Worm (Caenorhabditis elegans): ENCODE results near the gene T23F2.3.

T23F2.3 gene

ce11 chrX:5512227-5512626 is at the start of gene T23F2.3:
Gene T23F2.3, minus strand, starts transcription at chrX:5512327.
- TF ChIP-seq dao-5 (tag; optimal IDR thresholded peaks at IDR 0.05), result no peak
- TF ChIP-seq him-1 (tag; optimal IDR thresholded peaks at IDR 0.05), result no peak
- TF ChIP-seq W03F9.2 (tag; optimal IDR thresholded peaks at IDR 0.05), result no peak

DNA sequence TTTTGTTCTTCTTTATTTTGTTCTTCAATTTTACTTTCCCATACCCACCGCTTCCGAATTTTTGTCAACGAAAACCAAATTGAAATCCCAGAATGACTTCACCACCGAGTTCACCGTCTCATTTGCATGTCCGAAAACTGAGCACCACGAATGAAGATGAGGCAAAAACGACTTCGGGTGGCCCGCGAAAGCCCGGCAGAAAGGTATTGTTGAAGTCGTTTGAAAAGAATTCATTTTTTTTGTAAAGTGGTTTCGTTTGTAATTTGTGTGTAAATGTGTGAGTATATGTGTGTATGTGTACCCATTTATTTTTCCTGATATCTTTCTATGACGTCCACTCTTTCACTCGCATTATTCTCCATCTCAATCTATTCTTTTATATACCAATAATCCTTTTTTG is 45.8 kb upstream of the T23F2.3 start, which contains the start of gene C38C5.1:
Gene C38C5.1 (plus strand): TSS at position 90 of the 400 bp plus-strand sequence.
- no peak for TF ChIP-seq W03F9.2 (tag; optimal IDR thresholded peaks at IDR 0.05)
- no peak for TF ChIP-seq him-1 (tag; optimal IDR thresholded peaks at IDR 0.05)
- TF ChIP-seq dao-5 (tag; optimal IDR thresholded peaks at IDR 0.05), result no peak

DNA sequence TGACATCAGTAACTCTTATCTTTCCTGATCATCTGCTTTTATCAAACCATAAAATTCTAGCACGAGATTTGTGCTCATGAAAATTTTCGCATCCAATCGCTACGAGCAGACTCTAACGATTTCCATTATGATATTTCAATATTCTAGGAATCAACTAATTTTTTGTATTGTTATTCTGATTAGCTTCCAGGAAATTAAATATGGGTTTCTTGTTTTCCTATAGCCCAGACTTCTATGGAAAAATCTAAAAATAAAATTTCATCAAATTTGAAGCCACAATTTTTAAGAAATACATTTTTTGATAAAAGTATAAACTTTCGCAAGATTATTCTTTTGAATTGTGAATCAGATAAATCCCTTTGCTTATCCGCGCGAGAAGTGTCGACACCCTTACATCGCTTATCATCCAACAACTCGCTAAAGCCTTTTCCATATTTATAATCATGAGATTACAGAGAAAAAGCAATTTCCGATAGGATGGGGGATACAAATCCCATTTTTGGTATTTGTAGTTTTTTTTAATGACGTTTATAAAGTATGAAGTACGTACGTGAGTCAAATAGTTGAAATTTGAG is 43.0 kb upstream of the T23F2.3 start:
- TF ChIP-seq him-1 (tag; optimal IDR thresholded peaks at IDR 0.05) (no peak), W03F9.2 (tag; optimal IDR thresholded peaks at IDR 0.05) (no peak), dao-5 (tag; optimal IDR thresholded peaks at IDR 0.05) (no peak)

ce11 chrX:5552652-5553051 is 40.5 kb upstream of the T23F2.3 start, which contains the start of gene ifta-1:
Gene ifta-1, minus strand, starts transcription at chrX:5552752.
- no peak for TF ChIP-seq W03F9.2 (tag; optimal IDR thresholded peaks at IDR 0.05)
- TF ChIP-seq him-1 (tag; optimal IDR thresholded peaks at IDR 0.05), result no peak
- no peak for TF ChIP-seq dao-5 (tag; optimal IDR thresholded peaks at IDR 0.05)

ce11 chrX:5547828-5548227 is 35.7 kb upstream of the T23F2.3 start:
- TF ChIP-seq him-1 (tag; optimal IDR thresholded peaks at IDR 0.05) (no peak), dao-5 (tag; optimal IDR thresholded peaks at IDR 0.05) (no peak), W03F9.2 (tag; optimal IDR thresholded peaks at IDR 0.05) (no peak)

DNA sequence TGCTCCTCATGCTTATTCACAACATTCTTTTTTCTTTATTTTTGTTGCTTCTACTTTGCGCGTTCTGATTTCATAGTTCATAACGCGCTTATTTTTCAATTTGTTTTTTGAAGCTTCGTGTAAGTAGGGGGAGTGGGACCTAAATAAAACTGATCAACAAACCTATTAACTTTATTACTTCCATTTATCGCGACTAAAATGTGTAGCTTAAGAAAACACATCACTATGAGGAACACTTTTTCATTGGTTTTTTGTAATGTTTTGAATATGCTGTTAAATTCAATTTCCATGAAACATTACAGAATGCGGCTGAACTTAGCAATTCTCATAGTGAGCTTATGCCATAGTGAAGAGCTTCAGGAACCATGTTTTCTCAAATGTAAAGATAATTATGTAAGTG is 31.5 kb upstream of the T23F2.3 start, which contains the start of gene C54G7.1:
Gene C54G7.1 (plus strand): TSS at position 301 of the 400 bp plus-strand sequence.
- no peak for TF ChIP-seq him-1 (tag; optimal IDR thresholded peaks at IDR 0.05)
- no peak for TF ChIP-seq dao-5 (tag; optimal IDR thresholded peaks at IDR 0.05)
- no peak for TF ChIP-seq W03F9.2 (tag; optimal IDR thresholded peaks at IDR 0.05)

- TF ChIP-seq W03F9.2 (tag; optimal IDR thresholded peaks at IDR 0.05) (no peak), him-1 (tag; optimal IDR thresholded peaks at IDR 0.05) (no peak), dao-5 (tag; optimal IDR thresholded peaks at IDR 0.05) (no peak)
Measured at ce11 chrX:5538416-5538815, 26.3 kb upstream of the T23F2.3 start, which contains the start of gene lgx-1. Gene lgx-1, minus strand, starts transcription at chrX:5538516.

- TF ChIP-seq W03F9.2 (tag; optimal IDR thresholded peaks at IDR 0.05) (no peak), him-1 (tag; optimal IDR thresholded peaks at IDR 0.05) (no peak), dao-5 (tag; optimal IDR thresholded peaks at IDR 0.05) (no peak)
Measured at ce11 chrX:5524260-5524659, 12.1 kb upstream of the T23F2.3 start.

DNA sequence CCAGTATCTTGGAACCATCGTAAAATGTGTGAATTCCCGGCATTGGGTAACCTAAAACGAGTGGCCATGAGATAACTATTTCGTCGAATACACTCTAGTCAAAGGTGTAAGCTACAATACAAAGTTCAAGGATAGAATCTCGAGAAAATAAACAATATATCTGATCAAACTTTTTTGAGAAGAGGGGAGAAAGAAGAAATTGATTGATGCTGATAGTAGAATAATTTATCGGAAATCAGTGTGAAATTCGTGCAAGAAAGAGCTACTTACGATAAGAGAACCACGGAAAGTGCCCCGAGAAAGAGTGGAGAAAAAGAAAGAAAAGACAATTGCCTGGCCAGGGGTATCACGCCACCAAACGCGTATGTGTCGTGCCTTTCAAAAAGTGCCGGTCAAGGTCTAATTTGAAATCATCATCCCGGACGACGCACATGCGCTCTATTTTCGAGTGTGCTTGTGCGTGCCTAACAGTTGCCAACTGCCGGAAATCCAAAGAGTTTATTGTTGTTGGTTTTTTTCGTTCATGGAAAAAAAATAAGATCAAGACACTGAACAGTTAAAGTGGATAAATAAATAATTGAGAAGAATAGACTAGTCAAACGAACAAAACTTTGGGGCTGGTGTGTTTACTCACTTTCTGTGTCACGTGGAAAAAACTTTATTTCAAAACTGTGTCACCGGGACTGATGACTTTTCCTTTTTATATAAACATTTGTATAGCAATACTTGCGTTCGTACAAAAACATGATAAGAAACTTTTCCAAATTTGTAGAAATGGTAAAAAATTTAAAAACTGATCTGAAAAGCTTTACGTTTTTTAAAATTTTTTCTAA is 10.9 kb upstream of the T23F2.3 start, which contains the start of gene mboa-3:
Gene mboa-3 (minus strand): TSS at position 51 of the 833 bp plus-strand sequence.
- TF ChIP-seq W03F9.2 (tag; optimal IDR thresholded peaks at IDR 0.05) (no peak), him-1 (tag; optimal IDR thresholded peaks at IDR 0.05) (no peak), dao-5 (tag; optimal IDR thresholded peaks at IDR 0.05) (no peak)

- TF ChIP-seq him-1 (tag; optimal IDR thresholded peaks at IDR 0.05) (no peak), dao-5 (tag; optimal IDR thresholded peaks at IDR 0.05) (no peak), W03F9.2 (tag; optimal IDR thresholded peaks at IDR 0.05) (no peak)
Measured at ce11 chrX:5519567-5519966, 7.4 kb upstream of the T23F2.3 start.

- no peak for TF ChIP-seq W03F9.2 (tag; optimal IDR thresholded peaks at IDR 0.05)
- TF ChIP-seq dao-5 (tag; optimal IDR thresholded peaks at IDR 0.05), result no peak
- TF ChIP-seq him-1 (tag; optimal IDR thresholded peaks at IDR 0.05), result no peak
Measured at ce11 chrX:5518352-5518751, 6.2 kb upstream of the T23F2.3 start.

ce11 chrX:5517844-5518243 is 5.7 kb upstream of the T23F2.3 start:
- TF ChIP-seq him-1 (tag; optimal IDR thresholded peaks at IDR 0.05) (no peak), W03F9.2 (tag; optimal IDR thresholded peaks at IDR 0.05) (no peak), dao-5 (tag; optimal IDR thresholded peaks at IDR 0.05) (no peak)

DNA sequence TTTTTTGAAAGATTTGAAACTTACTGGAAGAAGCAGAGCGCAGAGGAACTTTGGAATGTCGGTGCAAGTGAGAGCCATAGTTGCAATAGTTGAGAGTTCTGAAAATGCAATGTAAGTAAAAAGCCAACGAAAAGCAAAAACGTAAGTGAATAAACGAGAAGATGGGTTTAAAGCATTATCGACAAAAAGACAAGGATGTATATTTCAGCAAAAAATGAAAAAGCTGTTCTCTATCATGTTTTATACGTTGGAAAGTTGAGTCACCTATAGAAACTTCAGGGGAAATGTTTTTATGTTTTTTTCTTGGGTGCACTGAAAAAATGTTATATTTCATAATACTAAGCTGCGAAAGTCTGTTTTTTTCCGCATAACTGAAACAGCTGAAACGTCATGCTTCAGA is 4.9 kb upstream of the T23F2.3 start, which contains the start of gene T23F2.5:
Gene T23F2.5 (minus strand): TSS at position 101 of the 400 bp plus-strand sequence.
- TF ChIP-seq him-1 (tag; optimal IDR thresholded peaks at IDR 0.05), result no peak
- TF ChIP-seq dao-5 (tag; optimal IDR thresholded peaks at IDR 0.05), result no peak
- TF ChIP-seq W03F9.2 (tag; optimal IDR thresholded peaks at IDR 0.05), result no peak

DNA sequence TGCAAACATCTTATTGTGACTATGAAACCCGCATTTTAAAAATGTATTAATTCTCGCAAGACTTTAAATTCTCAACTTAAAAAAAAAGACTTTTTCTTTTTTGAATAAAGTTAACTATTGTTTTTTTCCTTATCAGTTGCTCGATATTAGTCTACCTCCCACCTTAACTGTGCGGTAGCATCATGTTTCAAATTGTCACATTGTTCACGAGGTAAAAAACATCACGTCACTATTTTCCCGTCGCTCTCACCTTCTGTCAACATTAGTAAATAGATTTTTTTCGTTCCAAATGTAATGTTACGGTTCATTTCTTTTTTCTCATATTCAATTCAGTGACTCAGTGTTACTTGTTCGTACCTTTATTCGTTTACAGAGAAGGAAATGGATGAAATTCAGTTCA is 4.2 kb upstream of the T23F2.3 start:
- TF ChIP-seq W03F9.2 (tag; optimal IDR thresholded peaks at IDR 0.05) (no peak), him-1 (tag; optimal IDR thresholded peaks at IDR 0.05) (no peak), dao-5 (tag; optimal IDR thresholded peaks at IDR 0.05) (no peak)
